Fruit fly (Drosophila melanogaster) S2 (cell line): Measurements from ENCODE around the gene CG44437.

ENCODE experiments used
- CG8478 ChIP-seq: fragments of >200 bp; optimal IDR thresholded peaks from 2 replicates; lab custom pipeline; 2018
- CTCF ChIP-seq, 2 experiments: fragments of >200 bp; optimal IDR thresholded peaks; 2 replicates each; lab custom pipeline; 2018

DNA sequence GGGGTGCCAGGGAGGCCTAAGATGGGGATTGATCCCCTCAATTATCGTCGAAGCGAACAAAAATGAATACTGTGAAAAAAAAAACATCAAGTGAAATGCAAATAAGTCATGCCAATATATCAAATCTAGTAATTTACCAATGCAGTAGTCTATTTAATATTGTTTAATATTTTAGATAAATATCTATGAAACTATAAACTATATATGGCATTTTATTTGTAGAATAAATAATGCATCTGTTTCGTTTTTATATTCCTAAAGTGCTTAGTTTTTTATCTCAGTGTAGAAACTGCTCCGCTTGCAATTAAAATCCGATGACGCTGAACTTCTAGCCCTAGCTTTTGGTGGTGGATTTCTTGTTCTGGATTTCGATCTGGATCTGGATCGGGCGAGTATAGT is 26.1 kb upstream of the CG44437 start:
- TF ChIP-seq CTCF (optimal IDR thresholded peaks at IDR 0.05; lab: Kevin White, UChicago): no peak
- TF ChIP-seq CG8478 (lab: Kevin White, UChicago): no peak
